Worm (Caenorhabditis elegans): ENCODE measurements around the gene nhr-219.

The nhr-219 gene

DNA sequence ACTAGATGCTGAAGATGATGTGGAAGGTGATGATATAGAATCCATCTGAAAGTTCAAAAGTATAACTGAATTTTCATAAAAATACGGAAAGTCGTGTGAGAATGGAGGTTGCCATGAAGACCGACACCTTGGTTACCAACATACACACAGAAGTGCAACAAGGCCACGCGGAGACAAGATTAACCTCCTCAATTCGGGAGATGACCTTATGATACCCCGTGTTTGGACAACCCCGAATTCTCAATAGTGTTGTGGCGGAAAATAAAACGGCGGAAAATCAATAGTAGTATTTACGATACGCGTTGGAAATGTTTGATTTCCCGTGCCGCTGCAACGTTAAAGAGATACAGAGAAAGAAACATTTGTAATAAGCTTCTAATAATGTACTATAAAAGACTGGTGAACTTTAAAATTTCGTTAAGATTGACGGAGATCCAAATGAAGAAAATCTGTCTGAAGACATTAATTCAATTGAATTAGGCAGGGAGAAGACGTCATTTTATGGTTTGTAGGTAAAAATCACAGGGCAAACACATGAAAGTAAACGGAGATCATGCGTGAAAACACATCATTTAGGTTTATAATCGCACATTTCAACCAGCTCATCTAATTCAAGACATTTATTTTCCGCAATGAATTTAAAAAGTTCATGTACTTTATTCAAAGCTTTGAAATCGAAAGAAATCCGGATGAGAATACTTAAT, 1.8 kb downstream of the nhr-219 start, which contains the start of gene nhr-44:
TSS of gene nhr-44 (minus strand) at position 51 of the 704 bp plus-strand sequence.
- TF ChIP-seq nhr-11 (tag; optimal IDR thresholded peaks at IDR 0.05) (no peak), gmeb-1 (tag; optimal IDR thresholded peaks at IDR 0.05) (no peak), mbf-1 (tag; optimal IDR thresholded peaks at IDR 0.05) (no peak), sma-9 (GFP tag; optimal IDR thresholded peaks at IDR 0.05) (peak; percentile 15), sma-9 (tag; optimal IDR thresholded peaks at IDR 0.05) (no peak), fos-1 (tag; optimal IDR thresholded peaks at IDR 0.05) (peak; percentile 14), nhr-129 (tag; optimal IDR thresholded peaks at IDR 0.05) (peak; percentile 23), dmd-4 (tag; optimal IDR thresholded peaks at IDR 0.05) (no peak), nhr-25 (tag; optimal IDR thresholded peaks at IDR 0.05) (peak; percentile 43), lsy-2 (tag; optimal IDR thresholded peaks at IDR 0.05) (peak in 1 of 2 experiments; percentile 4), unc-55 (GFP tag; optimal IDR thresholded peaks at IDR 0.05) (no peak)

- no peak for TF ChIP-seq nhr-10 (tag; optimal IDR thresholded peaks at IDR 0.05)
These were observed 9.4 kb downstream of the nhr-219 start, which contains the start of gene ttc-17 for ce11 chrV:8956387-8957095. TSS of gene ttc-17 (plus strand) at chrV:8957045.

DNA sequence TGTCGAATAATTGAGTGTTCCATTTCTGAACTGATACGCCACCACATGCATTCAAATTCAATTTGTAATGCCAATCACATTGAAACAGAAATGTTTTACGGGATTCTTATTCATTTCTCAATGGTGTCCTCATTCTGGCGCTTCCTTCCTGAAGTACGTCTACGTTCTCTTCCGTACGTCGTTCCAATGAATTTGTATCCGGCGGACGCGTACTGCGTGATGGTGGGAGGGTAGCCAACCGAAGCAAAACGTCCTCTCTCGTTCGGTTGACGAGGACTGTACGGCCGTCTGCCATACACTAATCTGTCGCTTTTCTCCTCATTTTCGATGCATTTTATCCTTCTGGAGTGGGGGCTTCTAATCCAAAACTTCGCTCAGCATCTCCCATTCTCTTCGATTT, 16.1 kb downstream of the nhr-219 start:
- no peak for TF ChIP-seq C34F6.9 (tag; optimal IDR thresholded peaks at IDR 0.05)
- no peak for TF ChIP-seq zag-1 (tag; optimal IDR thresholded peaks at IDR 0.05)
- no peak for TF ChIP-seq ama-1 (optimal IDR thresholded peaks at IDR 0.05)
- TF ChIP-seq elt-3 (tag; optimal IDR thresholded peaks at IDR 0.05), result no peak
- TF ChIP-seq ztf-1 (GFP tag; conservative IDR thresholded peaks at IDR 0.05), result no peak
- no peak for TF ChIP-seq gmeb-1 (tag; optimal IDR thresholded peaks at IDR 0.05)

ce11 chrV:8948996-8949395, 17.0 kb downstream of the nhr-219 start:
- TF ChIP-seq lsy-2 (tag; optimal IDR thresholded peaks at IDR 0.05), result no peak
- no peak for TF ChIP-seq sem-4 (tag; optimal IDR thresholded peaks at IDR 0.05)
- no peak for TF ChIP-seq egl-27 (tag; optimal IDR thresholded peaks at IDR 0.05)
- no peak for TF ChIP-seq alr-1 (tag; optimal IDR thresholded peaks at IDR 0.05)
- TF ChIP-seq crh-2 (tag; optimal IDR thresholded peaks at IDR 0.05), result no peak
- no peak for TF ChIP-seq nhr-129 (tag; optimal IDR thresholded peaks at IDR 0.05)
- no peak for TF ChIP-seq nhr-21 (tag; optimal IDR thresholded peaks at IDR 0.05)
- TF ChIP-seq blmp-1 (tag; optimal IDR thresholded peaks at IDR 0.05; ENCODE audit: insufficient read depth), result no peak
- no peak for TF ChIP-seq F13H6.1 (tag; optimal IDR thresholded peaks at IDR 0.05)
- no peak for TF ChIP-seq dmd-4 (tag; optimal IDR thresholded peaks at IDR 0.05)
- TF ChIP-seq ceh-82 (tag; optimal IDR thresholded peaks at IDR 0.05), result no peak
- TF ChIP-seq C34F6.9 (tag; optimal IDR thresholded peaks at IDR 0.05), result no peak
- no peak for TF ChIP-seq mdl-1 (tag; optimal IDR thresholded peaks at IDR 0.05)

- TF ChIP-seq fos-1 (tag; optimal IDR thresholded peaks at IDR 0.05) (peak; percentile 66), blmp-1 (tag; optimal IDR thresholded peaks at IDR 0.05; ENCODE audit: insufficient read depth) (no peak)
These were observed 17.6 kb downstream of the nhr-219 start for ce11 chrV:8948365-8948764.

ce11 chrV:8947499-8947898, 18.5 kb downstream of the nhr-219 start, which contains the start of gene gck-1:
TSS of gene gck-1 (plus strand) at chrV:8947799.
- TF ChIP-seq sem-4 (tag; optimal IDR thresholded peaks at IDR 0.05) (no peak), blmp-1 (tag; optimal IDR thresholded peaks at IDR 0.05; ENCODE audit: insufficient read depth) (no peak), mdl-1 (tag; optimal IDR thresholded peaks at IDR 0.05) (no peak), ztf-1 (GFP tag; conservative IDR thresholded peaks at IDR 0.05) (no peak), lin-11 (tag; optimal IDR thresholded peaks at IDR 0.05) (no peak), elt-3 (tag; optimal IDR thresholded peaks at IDR 0.05) (no peak), ztf-11 (tag; optimal IDR thresholded peaks at IDR 0.05) (no peak), mbf-1 (tag; optimal IDR thresholded peaks at IDR 0.05) (no peak), unc-39 (tag; optimal IDR thresholded peaks at IDR 0.05) (no peak), ama-1 (optimal IDR thresholded peaks at IDR 0.05) (no peak), alr-1 (tag; optimal IDR thresholded peaks at IDR 0.05) (no peak), unc-62 (GFP tag; optimal IDR thresholded peaks at IDR 0.05) (no peak)
